Worm (Caenorhabditis elegans) whole organism, early embryonic: ENCODE results near the gene npr-8.
"Not testable (repeated sequence)": the region's sequence is repeated elsewhere in the genome, so short reads cannot be mapped to it uniquely, and the experiment has no call there.

Source experiments
- B0310.2 ChIP-seq: sonication (generic microtip); optimal IDR thresholded peaks from 2 replicates; lab custom pipeline; 2016; ENCODE audit warnings: mild to moderate bottlenecking, missing genetic modification characterization, missing compliant biosample characterization
- F13C5.2 ChIP-seq: sonication (generic microtip); optimal IDR thresholded peaks from 2 replicates; lab custom pipeline; 2017; ENCODE audit warnings: mild to moderate bottlenecking, missing genetic modification characterization, inconsistent platforms, missing compliant biosample characterization
- aly-1 ChIP-seq: sonication (generic microtip); optimal IDR thresholded peaks from 2 replicates; lab custom pipeline; 2016; ENCODE audit warnings: missing genetic modification characterization, missing compliant biosample characterization
- ama-1 ChIP-seq: fragments of 150-350 bp; optimal IDR thresholded peaks from 2 replicates; lab custom pipeline; 2014
- ceh-13 ChIP-seq: fragments of 200-800 bp; sonication (Bioruptor generic); optimal IDR thresholded peaks from 2 replicates; lab custom pipeline; 2018; ENCODE audit warnings: mild to moderate bottlenecking, missing genetic modification characterization, missing compliant biosample characterization
- ceh-36 ChIP-seq: sonication (generic microtip); optimal IDR thresholded peaks from 2 replicates; lab custom pipeline; 2016; ENCODE audit warnings: missing genetic modification characterization, inconsistent platforms, missing compliant biosample characterization
- ets-7 ChIP-seq: sonication (generic microtip); optimal IDR thresholded peaks from 2 replicates; lab custom pipeline; 2016; ENCODE audit warnings: missing genotype, missing genetic modification characterization, missing compliant biosample characterization
- flt-1 ChIP-seq: fragments of 200-800 bp; sonication (Bioruptor generic); IDR thresholded peaks from 2 replicates; pipeline ENCODE4 v1.3.6; 2022; ENCODE audit warnings: missing genetic modification characterization, missing compliant biosample characterization
- hmbx-1 ChIP-seq: sonication (generic microtip); optimal IDR thresholded peaks from 2 replicates; lab custom pipeline; 2016; ENCODE audit warnings: mild to moderate bottlenecking, missing genetic modification characterization, missing compliant biosample characterization
- hmg-4 ChIP-seq: fragments of 200-800 bp; sonication (Bioruptor generic); optimal IDR thresholded peaks from 2 replicates; lab custom pipeline; 2018; ENCODE audit warnings: mild to moderate bottlenecking, missing genetic modification characterization, missing compliant biosample characterization
- hnd-1 ChIP-seq: sonication (generic microtip); optimal IDR thresholded peaks from 2 replicates; lab custom pipeline; 2016; ENCODE audit warnings: missing genetic modification characterization, missing compliant biosample characterization
- pes-1 ChIP-seq: fragments of 200-800 bp; sonication (Bioruptor generic); IDR thresholded peaks from 2 replicates; pipeline ENCODE4 v1.3.6; 2022; ENCODE audit warnings: missing genetic modification reagents, missing genetic modification characterization, missing compliant biosample characterization
- scrt-1 ChIP-seq: fragments of 200-800 bp; sonication (Bioruptor generic); IDR thresholded peaks from 2 replicates; pipeline ENCODE4 v1.3.6; 2022; ENCODE audit warnings: missing genetic modification characterization, missing compliant biosample characterization
- sea-1 ChIP-seq: fragments of 200-800 bp; sonication (Bioruptor generic); conservative IDR thresholded peaks from 2 replicates; pipeline ENCODE4 v1.3.6; 2022; ENCODE audit warnings: missing genetic modification characterization, missing compliant biosample characterization
- tbx-11 ChIP-seq: fragments of 200-800 bp; sonication (Bioruptor generic); IDR thresholded peaks from 2 replicates; pipeline ENCODE4 v1.3.6; 2022; ENCODE audit warnings: missing genetic modification characterization, missing compliant biosample characterization
- tbx-37 ChIP-seq: fragments of 200-800 bp; sonication (Bioruptor generic); conservative IDR thresholded peaks from 2 replicates; pipeline ENCODE4 v1.3.6; 2022; ENCODE audit warnings: missing genetic modification reagents, missing genetic modification characterization, missing compliant biosample characterization
- tra-4 ChIP-seq: sonication (generic microtip); optimal IDR thresholded peaks from 2 replicates; lab custom pipeline; 2017; ENCODE audit warnings: missing genetic modification characterization, missing compliant biosample characterization

npr-8 gene

ce11 chrX:7343218-7343617 lies 33.9 kb upstream of the npr-8 start:
- TF ChIP-seq flt-1 (GFP tag; lab: Robert Waterston, UW) (no peak), ets-7 (no peak), hmbx-1 (tag; lab: Kevin White, UChicago) (no peak), ama-1 (lab: Kevin White, UChicago) (no peak), hnd-1 (no peak), B0310.2 (no peak), aly-1 (tag; lab: Kevin White, UChicago) (no peak), ceh-36 (no peak), scrt-1 (GFP tag; lab: Robert Waterston, UW) (no peak), ceh-13 (no peak), tbx-37 (GFP tag; lab: Robert Waterston, UW) (no peak), tra-4 (tag; lab: Kevin White, UChicago) (no peak), sea-1 (GFP tag; lab: Robert Waterston, UW) (no peak)

ce11 chrX:7343747-7344146 lies 33.4 kb upstream of the npr-8 start, which contains the start of gene C07D8.5:
TSS of gene C07D8.5 (plus strand) at chrX:7344047.
- TF ChIP-seq ceh-36, result no peak
- no peak for TF ChIP-seq B0310.2
- no peak for TF ChIP-seq tra-4 (tag; lab: Kevin White, UChicago)
- no peak for TF ChIP-seq tbx-11
- no peak for TF ChIP-seq ama-1 (lab: Kevin White, UChicago)

- TF ChIP-seq flt-1 (GFP tag; lab: Robert Waterston, UW); sea-1 (GFP tag; lab: Robert Waterston, UW); ets-7: not testable (repeated sequence)
Observed at ce11 chrX:7365267-7365666, 11.8 kb upstream of the npr-8 start, which contains the start of gene C56G3.2. TSS of gene C56G3.2 (plus strand) at chrX:7365567.

- no peak for TF ChIP-seq aly-1 (tag; lab: Kevin White, UChicago)
- no peak for TF ChIP-seq tra-4 (tag; lab: Kevin White, UChicago)
- no peak for TF ChIP-seq sea-1 (GFP tag; lab: Robert Waterston, UW)
- TF ChIP-seq hmg-4 (GFP tag; lab: Kevin White, UChicago), result no peak
- no peak for TF ChIP-seq ceh-13
- TF ChIP-seq B0310.2, result no peak
- no peak for TF ChIP-seq hmbx-1 (tag; lab: Kevin White, UChicago)
- TF ChIP-seq tbx-37 (GFP tag; lab: Robert Waterston, UW), result no peak
- TF ChIP-seq ceh-36, result no peak
- no peak for TF ChIP-seq pes-1 (GFP tag; lab: Robert Waterston, UW)
- no peak for TF ChIP-seq ets-7
- TF ChIP-seq scrt-1 (GFP tag; lab: Robert Waterston, UW), result no peak
- TF ChIP-seq F13C5.2 (tag; lab: Kevin White, UChicago), result no peak
- no peak for TF ChIP-seq ama-1 (lab: Kevin White, UChicago)
- no peak for TF ChIP-seq tbx-11
- TF ChIP-seq hnd-1, result no peak
- TF ChIP-seq flt-1 (GFP tag; lab: Robert Waterston, UW), result no peak
Observed at ce11 chrX:7369770-7370169, 7.3 kb upstream of the npr-8 start.

ce11 chrX:7371945-7372344 lies 5.2 kb upstream of the npr-8 start:
- no peak for TF ChIP-seq tbx-11
- no peak for TF ChIP-seq F13C5.2 (tag; lab: Kevin White, UChicago)
- TF ChIP-seq aly-1 (tag; lab: Kevin White, UChicago), result no peak
- TF ChIP-seq flt-1 (GFP tag; lab: Robert Waterston, UW), result no peak
- no peak for TF ChIP-seq ceh-13
- TF ChIP-seq ceh-36, result no peak
- TF ChIP-seq tra-4 (tag; lab: Kevin White, UChicago), result no peak
- no peak for TF ChIP-seq scrt-1 (GFP tag; lab: Robert Waterston, UW)
- no peak for TF ChIP-seq hmg-4 (GFP tag; lab: Kevin White, UChicago)
- no peak for TF ChIP-seq B0310.2
- TF ChIP-seq hnd-1, result no peak

- TF ChIP-seq hnd-1, result no peak
Observed at ce11 chrX:7378608-7379007, 1.5 kb downstream of the npr-8 start.

- TF ChIP-seq sea-1 (GFP tag; lab: Robert Waterston, UW) (no peak), ceh-13 (no peak), ama-1 (lab: Kevin White, UChicago) (no peak), aly-1 (tag; lab: Kevin White, UChicago) (no peak), B0310.2 (no peak), pes-1 (GFP tag; lab: Robert Waterston, UW) (no peak), ets-7 (no peak), ceh-36 (no peak), tra-4 (tag; lab: Kevin White, UChicago) (no peak), hmbx-1 (tag; lab: Kevin White, UChicago) (no peak), tbx-11 (no peak)
Observed at ce11 chrX:7390270-7390669, 13.2 kb downstream of the npr-8 start, which contains the start of gene C10A4.6. TSS of gene C10A4.6 (plus strand) at chrX:7390570.

ce11 chrX:7393167-7393566 lies 16.1 kb downstream of the npr-8 start, which contains the start of gene gad-2:
TSS of gene gad-2 (plus strand) at chrX:7393467.
- TF ChIP-seq pes-1 (GFP tag; lab: Robert Waterston, UW) (no peak), hmg-4 (GFP tag; lab: Kevin White, UChicago) (no peak), hmbx-1 (tag; lab: Kevin White, UChicago) (no peak), tbx-11 (no peak), ama-1 (lab: Kevin White, UChicago) (no peak), tra-4 (tag; lab: Kevin White, UChicago) (no peak), flt-1 (GFP tag; lab: Robert Waterston, UW) (no peak), ceh-13 (no peak), scrt-1 (GFP tag; lab: Robert Waterston, UW) (no peak), B0310.2 (no peak)

ce11 chrX:7397935-7398334 lies 20.8 kb downstream of the npr-8 start, which contains the start of gene C10A4.13:
TSS of gene C10A4.13 (minus strand) at chrX:7398035.
- TF ChIP-seq ama-1 (lab: Kevin White, UChicago) (no peak), pes-1 (GFP tag; lab: Robert Waterston, UW) (no peak), ceh-36 (no peak), tbx-37 (GFP tag; lab: Robert Waterston, UW) (no peak), aly-1 (tag; lab: Kevin White, UChicago) (no peak)
